Worm (Caenorhabditis elegans) whole organism, midembryonic: ENCODE results near the gene vha-4.

Experiments used
- T22C8.4 ChIP-seq: fragments of 200-800 bp; sonication (Bioruptor generic); IDR thresholded peaks from 2 replicates; pipeline ENCODE4 v1.3.6; 2022; ENCODE audit warnings: missing genetic modification characterization, missing compliant biosample characterization
- cog-1 ChIP-seq: sonication (generic microtip); optimal IDR thresholded peaks from 2 replicates; lab custom pipeline; 2016; ENCODE audit warnings: missing genetic modification characterization, missing compliant biosample characterization
- flt-1 ChIP-seq: fragments of 200-800 bp; sonication (Bioruptor generic); IDR thresholded peaks from 2 replicates; pipeline ENCODE4 v1.3.6; 2022; ENCODE audit warnings: missing genetic modification characterization, missing compliant biosample characterization
- med-1 ChIP-seq: sonication (generic microtip); optimal IDR thresholded peaks from 2 replicates; lab custom pipeline; 2017; ENCODE audit warnings: missing genetic modification characterization, mild to moderate bottlenecking, missing compliant biosample characterization, antibody characterized with exemption, missing genetic modification reagents; ENCODE audit not compliant: insufficient read depth
- tab-1 ChIP-seq: fragments of 200-800 bp; sonication (Bioruptor generic); IDR thresholded peaks from 2 replicates; pipeline ENCODE4 v1.3.6; 2022; ENCODE audit warnings: missing genetic modification characterization, missing compliant biosample characterization
- ztf-23 ChIP-seq: fragments of 200-800 bp; sonication (Bioruptor generic); IDR thresholded peaks from 2 replicates; pipeline ENCODE4 v1.3.6; 2022; ENCODE audit warnings: missing genetic modification reagents, missing genetic modification characterization, missing compliant biosample characterization
- ztf-29 ChIP-seq: fragments of 200-800 bp; sonication (Bioruptor generic); IDR thresholded peaks from 2 replicates; pipeline ENCODE4 v1.3.6; 2022; ENCODE audit warnings: missing genetic modification reagents, missing genetic modification characterization, missing compliant biosample characterization

- TF ChIP-seq cog-1 (tag; lab: Kevin White, UChicago) = no peak
- no peak for TF ChIP-seq med-1 (GFP tag; lab: Kevin White, UChicago)
- no peak for TF ChIP-seq ztf-23
- no peak for TF ChIP-seq flt-1 (GFP tag; lab: Robert Waterston, UW)
- TF ChIP-seq T22C8.4 = no peak
- TF ChIP-seq tab-1 = no peak
- TF ChIP-seq ztf-29 (GFP tag; lab: Robert Waterston, UW) = no peak
These were observed 37.1 kb downstream of the vha-4 start, which contains the start of gene klp-3 for ce11 chrII:7842053-7842452.
